Worm (Caenorhabditis elegans) whole organism, L3 larva: ENCODE data around the gene T13C5.6.

Source experiments
- jun-1 ChIP-seq: fragments of 150-350 bp; optimal IDR thresholded peaks from 2 replicates; lab custom pipeline; 2014; ENCODE audit warnings: missing biosample characterization, missing genetic modification reagents, missing genetic modification characterization
- mdl-1 ChIP-seq: fragments of 150-350 bp; optimal IDR thresholded peaks from 2 replicates; lab custom pipeline; 2014; ENCODE audit warnings: missing biosample characterization, missing genetic modification characterization
- nhr-11 ChIP-seq: fragments of 150-350 bp; optimal IDR thresholded peaks from 2 replicates; lab custom pipeline; 2014; ENCODE audit warnings: missing biosample characterization, missing genetic modification characterization
- nhr-237 ChIP-seq: fragments of 150-350 bp; optimal IDR thresholded peaks from 2 replicates; lab custom pipeline; 2014; ENCODE audit warnings: missing biosample characterization, missing genetic modification characterization
- snpc-4 ChIP-seq: fragments of 150-350 bp; optimal IDR thresholded peaks from 2 replicates; lab custom pipeline; 2014; ENCODE audit warnings: missing biosample characterization, missing genetic modification characterization

ce11 chrX:6247869-6248268 is 40.4 kb upstream of the T13C5.6 start:
- TF ChIP-seq snpc-4 (tag; lab: Kevin White, UChicago), result no peak
- TF ChIP-seq jun-1 (tag; lab: Kevin White, UChicago), result no peak
- TF ChIP-seq nhr-237 (tag; lab: Kevin White, UChicago), result no peak
- TF ChIP-seq nhr-11 (tag; lab: Kevin White, UChicago), result no peak
- TF ChIP-seq mdl-1 (tag; lab: Kevin White, UChicago), result no peak
